Fruit fly (Drosophila melanogaster) whole organism, wandering third instar larva: ENCODE measurements around the gene CG17030.

Source experiments
- Abd-B ChIP-seq: fragments of >200 bp; optimal IDR thresholded peaks from 2 replicates; lab custom pipeline; 2017; ENCODE audit warnings: missing biosample characterization, missing genetic modification characterization
- Dfd ChIP-seq: fragments of >200 bp; optimal IDR thresholded peaks from 2 replicates; lab custom pipeline; 2017; ENCODE audit warnings: missing biosample characterization, missing genetic modification characterization
- GATAd ChIP-seq: sonication (Bioruptor generic); optimal IDR thresholded peaks from 2 replicates; lab custom pipeline; 2016; ENCODE audit warnings: missing biosample characterization, missing genetic modification characterization
- HLH106 ChIP-seq: fragments of 200-800 bp; optimal IDR thresholded peaks from 3 replicates; lab custom pipeline; 2019; ENCODE audit warnings: missing biosample characterization, mild to moderate bottlenecking, missing genetic modification characterization, moderate library complexity
- Hr78 ChIP-seq: fragments of >200 bp; optimal IDR thresholded peaks from 2 replicates; lab custom pipeline; 2017; ENCODE audit warnings: missing biosample characterization, missing genetic modification characterization
- Hr83 ChIP-seq: fragments of 200-300 bp; sonication (Bioruptor generic); optimal IDR thresholded peaks from 2 replicates; lab custom pipeline; 2016; ENCODE audit warnings: missing biosample characterization, mild to moderate bottlenecking, missing genetic modification characterization, moderate library complexity; ENCODE audit not compliant: poor library complexity, severe bottlenecking
- Jra ChIP-seq: sonication (Bioruptor generic); optimal IDR thresholded peaks from 2 replicates; lab custom pipeline; 2016; ENCODE audit warnings: missing biosample characterization, missing genetic modification characterization
- Mio ChIP-seq: sonication (Bioruptor generic); optimal IDR thresholded peaks from 2 replicates; lab custom pipeline; 2016; ENCODE audit warnings: missing biosample characterization, missing genetic modification characterization
- Myc ChIP-seq: fragments of >200 bp; optimal IDR thresholded peaks from 2 replicates; lab custom pipeline; 2017
- Rel ChIP-seq, 2 experiments: fragments of 200-800 bp; sonication (Bioruptor generic) in 1 of 2; optimal IDR thresholded peaks; 2 replicates in 1 of 2; 3 replicates in 1 of 2; lab custom pipeline; 2016 to 2019; ENCODE audit warnings: mild to moderate bottlenecking in 2 of 2, missing biosample characterization in 2 of 2, missing genetic modification characterization in 2 of 2, moderate library complexity in 1 of 2
- Sp1 ChIP-seq: fragments of 200-800 bp; sonication (Bioruptor generic); optimal IDR thresholded peaks from 3 replicates; lab custom pipeline; 2019; ENCODE audit warnings: missing biosample characterization, mild to moderate bottlenecking, missing genetic modification characterization, moderate library complexity
- Vsx2 ChIP-seq: fragments of 200-300, 225-300 bp; sonication (Bioruptor generic); optimal IDR thresholded peaks from 2 replicates; lab custom pipeline; 2018; ENCODE audit warnings: missing biosample characterization, missing genetic modification characterization; ENCODE audit not compliant: partially characterized antibody
- br ChIP-seq: fragments of 200-800 bp; sonication (Bioruptor generic); optimal IDR thresholded peaks from 2 replicates; lab custom pipeline; 2016; ENCODE audit warnings: missing biosample characterization, missing genetic modification characterization
- brk ChIP-seq: fragments of 200-800 bp; sonication (Bioruptor generic); optimal IDR thresholded peaks from 2 replicates; lab custom pipeline; 2016; ENCODE audit warnings: missing biosample characterization, mild to moderate bottlenecking, missing genetic modification characterization
- dl ChIP-seq, 2 experiments: fragments of 175-275, 200-275 bp in 1 of 2; fragments of 200-275 bp in 1 of 2; sonication (Bioruptor generic); optimal IDR thresholded peaks; lab custom pipeline; 2018; ENCODE audit warnings: mild to moderate bottlenecking in 2 of 2, missing biosample characterization in 2 of 2, missing genetic modification characterization in 2 of 2, moderate library complexity in 2 of 2; ENCODE audit not compliant: partially characterized antibody in 2 of 2, insufficient read depth in 1 of 2
- dmrt93B ChIP-seq: fragments of 200-800 bp; sonication (Bioruptor generic); optimal IDR thresholded peaks from 2 replicates; lab custom pipeline; 2018; ENCODE audit warnings: missing biosample characterization, mild to moderate bottlenecking, missing genetic modification characterization
- fru ChIP-seq: fragments of 200-800 bp; sonication (Bioruptor generic); optimal IDR thresholded peaks from 3 replicates; lab custom pipeline; 2016; ENCODE audit warnings: missing biosample characterization, mild to moderate bottlenecking, missing genetic modification characterization
- h ChIP-seq: fragments of 200-800 bp; sonication (Bioruptor generic); optimal IDR thresholded peaks from 3 replicates; lab custom pipeline; 2016; ENCODE audit warnings: missing biosample characterization, mild to moderate bottlenecking, missing genetic modification characterization
- lola ChIP-seq: fragments of >200 bp; optimal IDR thresholded peaks from 2 replicates; lab custom pipeline; 2017; ENCODE audit warnings: missing biosample characterization, missing genetic modification characterization
- pan ChIP-seq: fragments of >200 bp; optimal IDR thresholded peaks from 2 replicates; lab custom pipeline; 2017
- psq ChIP-seq: fragments of 200-800 bp; sonication (Bioruptor generic); optimal IDR thresholded peaks from 3 replicates; lab custom pipeline; 2017; ENCODE audit warnings: missing biosample characterization, mild to moderate bottlenecking, missing genetic modification characterization, moderate library complexity
- rgr ChIP-seq: fragments of 200-800 bp; sonication (Bioruptor generic); optimal IDR thresholded peaks from 3 replicates; lab custom pipeline; 2016; ENCODE audit warnings: missing biosample characterization, mild to moderate bottlenecking, missing genetic modification characterization
- sage ChIP-seq: fragments of 200-800 bp; sonication (Bioruptor generic); optimal IDR thresholded peaks from 2 replicates; lab custom pipeline; 2016; ENCODE audit warnings: missing biosample characterization, mild to moderate bottlenecking, missing genetic modification characterization
- sv ChIP-seq: fragments of 200-800 bp; sonication (Bioruptor generic); optimal IDR thresholded peaks from 3 replicates; lab custom pipeline; 2016; ENCODE audit warnings: missing biosample characterization, missing genetic modification characterization
- tai ChIP-seq: sonication (Bioruptor generic); optimal IDR thresholded peaks from 2 replicates; lab custom pipeline; 2016; ENCODE audit warnings: missing biosample characterization, missing genetic modification characterization
- usp ChIP-seq: fragments of >200 bp; optimal IDR thresholded peaks from 2 replicates; lab custom pipeline; 2017; ENCODE audit warnings: missing biosample characterization, missing genetic modification characterization
- woc ChIP-seq: sonication (Bioruptor generic); optimal IDR thresholded peaks from 2 replicates; lab custom pipeline; 2016; ENCODE audit warnings: missing biosample characterization, mild to moderate bottlenecking, missing genetic modification characterization

CG17030 gene

dm6 chr3L:4980669-4981068, at the start of gene CG17030:
TSS of gene CG17030 (minus strand) at chr3L:4980769.
- no peak for TF ChIP-seq woc (GFP tag; lab: Kevin White, UChicago)
- TF ChIP-seq GATAd (GFP tag; lab: Kevin White, UChicago), result no peak
- TF ChIP-seq Mio (GFP tag; lab: Kevin White, UChicago), result no peak
- TF ChIP-seq Hr83 (GFP tag; lab: Kevin White, UChicago), result no peak
- no peak for TF ChIP-seq sv (GFP tag; lab: Kevin White, UChicago)
- TF ChIP-seq, all 38 proteins: peak for 0

dm6 chr3L:5017521-5017920, 37.0 kb upstream of the CG17030 start:
- no peak for TF ChIP-seq sage (GFP tag; lab: Kevin White, UChicago)

dm6 chr3L:5012033-5012432, 31.5 kb upstream of the CG17030 start, which contains the start of gene ATPsynCF6L:
TSS of gene ATPsynCF6L (minus strand) at chr3L:5012133.
- no peak for TF ChIP-seq Rel (GFP tag; optimal IDR thresholded peaks at IDR 0.05; lab: Kevin White, UChicago)
- TF ChIP-seq Rel (tag; optimal IDR thresholded peaks at IDR 0.05; lab: Kevin White, UChicago), result no peak
- TF ChIP-seq sv (GFP tag; lab: Kevin White, UChicago), result no peak
- TF ChIP-seq Dfd (GFP tag; lab: Kevin White, UChicago), result no peak
- no peak for TF ChIP-seq h (GFP tag; lab: Kevin White, UChicago)
- TF ChIP-seq Hr78, result no peak

dm6 chr3L:4999447-5000226, 19.1 kb upstream of the CG17030 start:
- no peak for TF ChIP-seq sage (GFP tag; lab: Kevin White, UChicago)

- TF ChIP-seq lola, result no peak
- TF ChIP-seq woc (GFP tag; lab: Kevin White, UChicago), result no peak
- no peak for TF ChIP-seq Myc
- no peak for TF ChIP-seq dl (GFP tag; optimal IDR thresholded peaks at IDR 0.05; lab: Kevin White, UChicago; ENCODE audit: insufficient read depth in 1 of 2, partially characterized antibody in 2 of 2)
- no peak for TF ChIP-seq Sp1 (GFP tag; lab: Kevin White, UChicago)
- TF ChIP-seq fru, result no peak
- no peak for TF ChIP-seq HLH106 (tag; lab: Kevin White, UChicago)
- no peak for TF ChIP-seq Vsx2
- TF ChIP-seq, all 38 proteins: peak for 0
These were observed 16.2 kb upstream of the CG17030 start, which contains the start of gene t-Grip128 for dm6 chr3L:4996777-4997176. TSS of gene t-Grip128 (minus strand) at chr3L:4996877.

- TF ChIP-seq Sp1 (GFP tag; lab: Kevin White, UChicago) (no peak), Hr78 (no peak), Mio (GFP tag; lab: Kevin White, UChicago) (no peak), brk (GFP tag; lab: Kevin White, UChicago) (no peak), Jra (no peak), woc (GFP tag; lab: Kevin White, UChicago) (no peak), HLH106 (tag; lab: Kevin White, UChicago) (no peak), pan (lab: Kevin White, UChicago) (no peak), rgr (no peak), sv (GFP tag; lab: Kevin White, UChicago) (no peak), psq (GFP tag; lab: Kevin White, UChicago) (no peak), usp (GFP tag; lab: Kevin White, UChicago) (no peak), tai (GFP tag; lab: Kevin White, UChicago) (no peak)
These were observed 11.6 kb upstream of the CG17030 start for dm6 chr3L:4992126-4992525.

dm6 chr3L:4978945-4979344, 1.6 kb downstream of the CG17030 start:
- no peak for TF ChIP-seq sage (GFP tag; lab: Kevin White, UChicago)
- no peak for TF ChIP-seq woc (GFP tag; lab: Kevin White, UChicago)
- TF ChIP-seq Jra, result no peak
- TF ChIP-seq brk (GFP tag; lab: Kevin White, UChicago), result no peak
- no peak for TF ChIP-seq dmrt93B
- TF ChIP-seq br (GFP tag; lab: Kevin White, UChicago), result no peak
- TF ChIP-seq usp (GFP tag; lab: Kevin White, UChicago), result no peak
- no peak for TF ChIP-seq lola
- TF ChIP-seq Abd-B, result no peak
- TF ChIP-seq Sp1 (GFP tag; lab: Kevin White, UChicago), result no peak
